Worm (Caenorhabditis elegans) whole organism, L1 larva: ENCODE results near the gene C08F11.13.

Experiments used
- ceh-90 ChIP-seq: sonication (generic microtip); optimal IDR thresholded peaks from 2 replicates; lab custom pipeline; 2016; ENCODE audit warnings: missing genetic modification characterization, missing compliant biosample characterization
- efl-1 ChIP-seq, 4 experiments: fragments of 150-350 bp; optimal IDR thresholded peaks in 3 of 4; peaks in 1 of 4; 1 replicate in 1 of 4; 2 replicates in 3 of 4; lab custom pipeline; 2014; ENCODE audit warnings: missing biosample characterization in 2 of 4, missing genetic modification characterization in 2 of 4, missing genetic modification reagents in 2 of 4
- egl-27 ChIP-seq, 2 experiments: fragments of 150-350 bp in 1 of 2; sonication (generic microtip); optimal IDR thresholded peaks; 3 replicates each; lab custom pipeline; 2017 to 2018; ENCODE audit warnings: missing biosample characterization in 2 of 2, missing genetic modification characterization in 2 of 2, missing genetic modification reagents in 2 of 2
- elt-2 ChIP-seq: sonication (generic microtip); optimal IDR thresholded peaks from 2 replicates; lab custom pipeline; 2016; ENCODE audit warnings: missing genetic modification characterization, mild to moderate bottlenecking, inconsistent platforms, missing compliant biosample characterization, missing genetic modification reagents
- fkh-10 ChIP-seq: sonication (generic microtip); optimal IDR thresholded peaks from 2 replicates; lab custom pipeline; 2017; ENCODE audit warnings: missing biosample characterization, missing genetic modification reagents, missing genetic modification characterization
- hlh-17 ChIP-seq: fragments of 200-800 bp; sonication (Bioruptor generic); optimal IDR thresholded peaks from 2 replicates; lab custom pipeline; 2018; ENCODE audit warnings: missing genetic modification characterization, mild to moderate bottlenecking, missing compliant biosample characterization, moderate library complexity, borderline replicate concordance
- lin-35 ChIP-seq, 2 experiments: fragments of 150-350 bp; optimal IDR thresholded peaks; 2 replicates each; lab custom pipeline; 2014; ENCODE audit warnings: missing biosample characterization in 2 of 2, missing genetic modification characterization in 2 of 2, missing genetic modification reagents in 2 of 2
- lir-3 ChIP-seq: sonication (generic microtip); optimal IDR thresholded peaks from 2 replicates; lab custom pipeline; 2016; ENCODE audit warnings: mild to moderate bottlenecking, missing genetic modification characterization, moderate library complexity, missing compliant biosample characterization; ENCODE audit not compliant: poor library complexity
- unc-130 ChIP-seq: fragments of 150-350 bp; optimal IDR thresholded peaks from 2 replicates; lab custom pipeline; 2017; ENCODE audit warnings: missing biosample characterization, missing genetic modification characterization, inconsistent platforms

DNA sequence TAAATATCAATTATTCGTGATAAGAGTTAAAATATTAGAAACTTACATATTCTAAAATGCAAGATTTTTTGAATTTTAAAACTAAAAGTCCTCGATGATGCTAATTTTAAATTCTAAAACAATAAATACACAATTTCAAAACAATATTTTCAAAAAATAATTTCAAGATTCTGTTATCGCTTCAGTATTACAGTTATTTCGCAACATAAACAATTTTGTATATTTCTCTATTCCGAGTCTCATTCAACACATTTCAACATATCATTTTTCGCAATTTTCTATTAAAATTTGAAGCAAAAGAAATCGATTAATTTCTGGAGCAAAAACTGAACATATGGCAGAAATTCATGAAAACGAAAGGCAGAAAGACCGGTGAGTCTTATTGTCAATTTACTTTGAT is 23.5 kb upstream of the C08F11.13 start, which contains the start of gene fbxa-98:
- TF ChIP-seq elt-2 (no peak), unc-130 (tag; lab: Kevin White, UChicago) (no peak), ceh-90 (tag; lab: Kevin White, UChicago) (no peak), lin-35 (GFP tag; optimal IDR thresholded peaks at IDR 0.05; lab: Kevin White, UChicago) (no peak), egl-27 (tag; optimal IDR thresholded peaks at IDR 0.05; lab: Kevin White, UChicago) (no peak), lir-3 (tag; lab: Kevin White, UChicago) (no peak), hlh-17 (GFP tag; lab: Kevin White, UChicago) (no peak), fkh-10 (GFP tag; lab: Kevin White, UChicago) (no peak), efl-1 (optimal IDR thresholded peaks at IDR 0.05; lab: Kevin White, UChicago) (no peak), efl-1 (GFP tag; optimal IDR thresholded peaks at IDR 0.05 in 1 of 2; lab: Kevin White, UChicago) (no peak)
